Worm (Caenorhabditis elegans) whole organism, mixed stage, embryonic: ENCODE measurements around the gene mdt-1.2.

Experiments
- ceh-39 ChIP-seq: fragments of 150-350 bp; optimal IDR thresholded peaks from 2 replicates; lab custom pipeline; 2014; ENCODE audit warnings: missing biosample characterization, missing genetic modification characterization
- drap-1 ChIP-seq: fragments of 200-800 bp; sonication (Bioruptor generic); optimal IDR thresholded peaks from 3 replicates; lab custom pipeline; 2018; ENCODE audit warnings: mild to moderate bottlenecking, missing genetic modification characterization, missing compliant biosample characterization
- lsy-2 ChIP-seq: fragments of 150-350 bp; optimal IDR thresholded peaks from 2 replicates; lab custom pipeline; 2014; ENCODE audit warnings: missing biosample characterization, missing genetic modification characterization
- mep-1 ChIP-seq: fragments of 150-350 bp; optimal IDR thresholded peaks from 2 replicates; lab custom pipeline; 2017; ENCODE audit warnings: missing biosample characterization, missing genetic modification reagents, missing genetic modification characterization, inconsistent platforms
- pha-4 ChIP-seq: fragments of 150-350 bp; optimal IDR thresholded peaks from 2 replicates; lab custom pipeline; 2018; ENCODE audit warnings: missing biosample characterization, missing genetic modification reagents, missing genetic modification characterization

ce11 chrX:17139204-17139780, 12.0 kb upstream of the mdt-1.2 start:
- TF ChIP-seq ceh-39 (tag; lab: Kevin White, UChicago) (no peak), mep-1 (tag; lab: Kevin White, UChicago) (no peak), drap-1 (no peak), lsy-2 (no peak), pha-4 (tag; lab: Kevin White, UChicago) (no peak)
